Fruit fly (Drosophila melanogaster) whole organism, pupa: ENCODE results near the gene Ulp1.

Source experiments
- CG10348 ChIP-seq: fragments of 200-800 bp; sonication (Bioruptor generic); IDR thresholded peaks from 2 replicates; pipeline ENCODE4 v1.3.6; 2022; ENCODE audit warnings: missing biosample characterization, missing genetic modification characterization
- CG12605 ChIP-seq: fragments of 200-800 bp; sonication (Bioruptor generic); IDR thresholded peaks from 2 replicates; pipeline ENCODE4 v1.3.6; 2022; ENCODE audit warnings: missing biosample characterization, missing genetic modification characterization
- CG13204 ChIP-seq: fragments of 200-800 bp; sonication (Bioruptor generic); optimal IDR thresholded peaks from 2 replicates; lab custom pipeline; 2018; ENCODE audit warnings: missing biosample characterization, mild to moderate bottlenecking, missing genetic modification characterization, moderate library complexity
- CG14655 ChIP-seq: fragments of 200-800 bp; sonication (Bioruptor generic); optimal IDR thresholded peaks from 3 replicates; lab custom pipeline; 2017; ENCODE audit warnings: mild to moderate bottlenecking, missing biosample characterization, missing genetic modification reagents, missing genetic modification characterization
- CG15710 ChIP-seq: fragments of 200-800 bp; sonication (Bioruptor generic); optimal IDR thresholded peaks from 2 replicates; lab custom pipeline; 2018; ENCODE audit warnings: missing biosample characterization, mild to moderate bottlenecking, missing genetic modification characterization, moderate library complexity
- CG17806 ChIP-seq: fragments of 200-800 bp; sonication (Bioruptor generic); optimal IDR thresholded peaks from 2 replicates; lab custom pipeline; 2018; ENCODE audit warnings: missing biosample characterization, mild to moderate bottlenecking, missing genetic modification characterization, moderate library complexity
- CG32121 ChIP-seq: fragments of 200-800 bp; sonication (Bioruptor generic); IDR thresholded peaks from 2 replicates; pipeline ENCODE4 v1.3.6; 2022; ENCODE audit warnings: missing biosample characterization, missing genetic modification characterization
- CG34367 ChIP-seq: fragments of 200-800 bp; sonication (Bioruptor generic); optimal IDR thresholded peaks from 2 replicates; lab custom pipeline; 2018; ENCODE audit warnings: missing biosample characterization, mild to moderate bottlenecking, missing genetic modification characterization
- CG4496 ChIP-seq: fragments of 200-800 bp; sonication (Bioruptor generic); IDR thresholded peaks from 3 replicates; pipeline ENCODE4 v1.3.6; 2022; ENCODE audit warnings: missing biosample characterization, missing genetic modification characterization
- CG8159 ChIP-seq: fragments of 200-800 bp; sonication (Bioruptor generic); optimal IDR thresholded peaks from 3 replicates; lab custom pipeline; 2018; ENCODE audit warnings: missing biosample characterization, mild to moderate bottlenecking, missing genetic modification characterization, moderate library complexity
- CG8301 ChIP-seq: fragments of 200-800 bp; sonication (Bioruptor generic); optimal IDR thresholded peaks from 2 replicates; lab custom pipeline; 2018; ENCODE audit warnings: missing biosample characterization, mild to moderate bottlenecking, missing genetic modification characterization
- CG9948 ChIP-seq: fragments of 200-800 bp; sonication (Bioruptor generic); optimal IDR thresholded peaks from 2 replicates; lab custom pipeline; 2018; ENCODE audit warnings: missing biosample characterization, mild to moderate bottlenecking, missing genetic modification characterization, moderate library complexity
- D1 ChIP-seq: fragments of 200-800 bp; sonication (Bioruptor generic); optimal IDR thresholded peaks from 2 replicates; lab custom pipeline; 2018; ENCODE audit warnings: missing biosample characterization, mild to moderate bottlenecking, missing genetic modification characterization, moderate library complexity
- EcR ChIP-seq: fragments of 200-800 bp; sonication (Bioruptor generic); optimal IDR thresholded peaks from 3 replicates; lab custom pipeline; 2019; ENCODE audit warnings: missing biosample characterization, missing genetic modification characterization, mild to moderate bottlenecking, moderate library complexity, missing genetic modification reagents
- Ets98B ChIP-seq: fragments of 200-800 bp; sonication (Bioruptor generic); IDR thresholded peaks from 2 replicates; pipeline ENCODE4 v1.3.6; 2022; ENCODE audit warnings: missing biosample characterization, missing genetic modification characterization
- Pif1A ChIP-seq: fragments of 200-800 bp; sonication (Bioruptor generic); optimal IDR thresholded peaks from 3 replicates; lab custom pipeline; 2016; ENCODE audit warnings: missing biosample characterization, missing genetic modification characterization
- Pif1B ChIP-seq: fragments of 200-800 bp; sonication (Bioruptor generic); optimal IDR thresholded peaks from 3 replicates; lab custom pipeline; 2016; ENCODE audit warnings: missing biosample characterization, missing genetic modification characterization
- Snoo ChIP-seq: fragments of 200-800 bp; sonication (Bioruptor generic); optimal IDR thresholded peaks from 3 replicates; lab custom pipeline; 2017; ENCODE audit warnings: missing biosample characterization, mild to moderate bottlenecking, missing genetic modification characterization, inconsistent platforms
- fd96Ca ChIP-seq: fragments of 200-800 bp; sonication (Bioruptor generic); IDR thresholded peaks from 3 replicates; pipeline ENCODE4 v1.3.6; 2022; ENCODE audit warnings: missing biosample characterization, missing genetic modification characterization
- gl ChIP-seq: fragments of 200-800 bp; sonication (Bioruptor generic); optimal IDR thresholded peaks from 2 replicates; lab custom pipeline; 2018; ENCODE audit warnings: missing biosample characterization, mild to moderate bottlenecking, missing genetic modification characterization
- rn ChIP-seq: fragments of 200-800 bp; sonication (Bioruptor generic); IDR thresholded peaks from 2 replicates; pipeline ENCODE4 v1.3.6; 2022; ENCODE audit warnings: missing biosample characterization, missing genetic modification characterization

Ulp1 gene

DNA sequence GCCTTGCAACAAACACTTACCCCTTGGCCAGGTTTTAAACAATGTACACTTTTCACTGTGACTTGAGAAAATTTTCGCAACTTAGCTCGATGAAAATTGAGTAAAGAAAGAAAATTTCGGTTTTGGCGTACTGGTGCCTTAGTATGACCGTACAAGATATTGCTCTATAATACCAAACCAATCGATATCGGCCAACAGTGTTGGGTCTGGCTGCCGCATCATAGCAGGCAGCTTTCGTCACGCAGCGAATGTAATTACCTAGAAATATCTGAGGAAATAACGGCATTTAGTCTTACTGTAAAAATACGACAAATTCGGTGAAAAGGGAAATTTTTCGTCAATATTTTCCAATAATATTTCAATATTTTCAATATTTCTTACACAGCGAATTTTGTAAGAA, at the start of gene Ulp1:
Gene Ulp1 (minus strand): TSS at position 174 of the 400 bp plus-strand sequence.
- no peak for TF ChIP-seq CG34367
- 0 out of 3 replicates have a peak, but pooled peaks have one; percentile 11 for TF ChIP-seq CG4496
- peak; percentile 62 for TF ChIP-seq D1 (tag; lab: Kevin White, UChicago)
- TF ChIP-seq, all 21 proteins: peak for 2

DNA sequence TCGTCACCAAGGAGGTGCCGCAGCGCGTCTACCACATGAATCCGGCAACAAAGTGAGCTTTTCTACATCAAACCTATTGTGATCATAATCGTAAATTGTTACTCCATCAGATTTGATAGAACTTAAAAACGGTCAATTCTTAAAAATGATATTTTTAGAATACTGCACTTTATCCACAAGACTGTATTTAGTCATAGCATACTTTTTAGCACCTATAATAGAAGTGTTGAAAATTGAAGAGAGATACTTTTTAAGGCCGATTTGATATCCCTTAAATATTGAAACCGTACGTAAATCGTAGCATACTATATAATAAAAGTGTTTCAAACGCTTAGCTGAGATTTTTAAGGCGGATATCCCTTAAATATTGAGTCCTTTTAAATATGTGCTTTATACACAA, 42.2 kb upstream of the Ulp1 start:
- TF ChIP-seq CG8301 (tag; lab: Kevin White, UChicago) (no peak), fd96Ca (GFP tag; lab: Robert Waterston, UW) (no peak), CG32121 (no peak), CG34367 (no peak), CG10348 (GFP tag; lab: Robert Waterston, UW) (no peak), CG17806 (no peak), EcR (GFP tag; lab: Kevin White, UChicago) (no peak), Pif1A (GFP tag; lab: Kevin White, UChicago) (no peak), CG8159 (no peak), Snoo (tag; lab: Kevin White, UChicago) (no peak), Pif1B (GFP tag; lab: Kevin White, UChicago) (no peak), CG15710 (tag; lab: Kevin White, UChicago) (no peak), CG4496 (no peak), CG13204 (GFP tag; lab: Kevin White, UChicago) (no peak), Ets98B (GFP tag; lab: Robert Waterston, UW) (no peak), gl (tag; lab: Kevin White, UChicago) (no peak), CG14655 (no peak), CG9948 (tag; lab: Kevin White, UChicago) (no peak), D1 (tag; lab: Kevin White, UChicago) (no peak)

dm6 chrX:19249339-19249738, 41.4 kb upstream of the Ulp1 start:
- TF ChIP-seq Ets98B (GFP tag; lab: Robert Waterston, UW) (no peak), CG4496 (no peak), gl (tag; lab: Kevin White, UChicago) (no peak), CG13204 (GFP tag; lab: Kevin White, UChicago) (no peak), CG14655 (no peak)
- TF ChIP-seq, all 21 proteins: peak for 0

DNA sequence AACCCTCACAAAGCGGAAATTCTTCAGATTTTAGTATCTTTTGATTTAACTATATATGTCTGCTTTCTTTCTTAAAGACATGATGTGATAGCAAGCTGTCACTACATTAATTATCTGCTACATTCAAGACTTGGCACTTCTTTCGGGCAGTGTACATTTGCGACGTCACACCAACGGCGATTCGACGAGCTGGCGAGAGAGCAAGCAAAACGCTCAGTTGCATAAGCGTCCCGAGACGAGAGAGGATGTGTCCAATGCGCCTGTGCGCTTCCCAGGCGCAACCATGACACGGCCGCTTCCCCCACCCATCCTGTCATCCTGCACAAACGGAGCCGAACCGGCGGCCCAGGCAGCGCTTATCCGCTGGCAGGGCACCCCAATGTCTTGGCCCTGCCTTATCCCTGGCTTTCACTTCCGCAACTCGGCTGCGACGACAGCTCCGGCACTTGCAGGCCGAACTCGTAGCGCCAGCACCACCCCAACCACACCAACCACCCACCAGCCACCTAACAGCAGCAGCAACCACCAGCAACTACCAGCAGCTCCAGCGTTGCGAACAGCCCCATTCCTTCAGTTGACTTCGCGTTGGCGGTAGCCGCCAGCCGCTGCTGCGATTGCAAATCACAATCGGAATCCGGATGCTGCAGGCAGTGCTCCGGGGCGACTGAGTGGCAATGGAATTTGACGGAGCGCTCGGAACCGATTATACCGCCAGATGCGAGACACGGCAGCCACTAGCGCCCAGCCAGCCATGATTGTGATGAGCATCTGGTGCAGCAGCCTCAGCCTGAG, 40.6 kb upstream of the Ulp1 start, which contains the start of gene Hs3st-B:
Gene Hs3st-B (plus strand): TSS at position 214 of the 792 bp plus-strand sequence.
- no peak for TF ChIP-seq Snoo (tag; lab: Kevin White, UChicago)
- TF ChIP-seq CG4496: peak; percentile 52; the same call in 1 of the 3 replicates
- TF ChIP-seq Ets98B (GFP tag; lab: Robert Waterston, UW): no peak
- TF ChIP-seq CG8159: no peak
- TF ChIP-seq gl (tag; lab: Kevin White, UChicago): no peak
- no peak for TF ChIP-seq CG10348 (GFP tag; lab: Robert Waterston, UW)
- no peak for TF ChIP-seq Pif1A (GFP tag; lab: Kevin White, UChicago)
- no peak for TF ChIP-seq CG17806
- TF ChIP-seq CG13204 (GFP tag; lab: Kevin White, UChicago): peak; percentile 86
- TF ChIP-seq CG9948 (tag; lab: Kevin White, UChicago): no peak
- no peak for TF ChIP-seq CG8301 (tag; lab: Kevin White, UChicago)
- TF ChIP-seq CG15710 (tag; lab: Kevin White, UChicago): no peak
- TF ChIP-seq fd96Ca (GFP tag; lab: Robert Waterston, UW): no peak
- TF ChIP-seq CG32121: no peak
- TF ChIP-seq rn: no peak
- no peak for TF ChIP-seq EcR (GFP tag; lab: Kevin White, UChicago)
- no peak for TF ChIP-seq D1 (tag; lab: Kevin White, UChicago)
- TF ChIP-seq, all 21 proteins: peak for 2

dm6 chrX:19247200-19248052, 39.4 kb upstream of the Ulp1 start, which contains the start of gene CG7992:
TSS of gene CG7992 (minus strand) at chrX:19247250.
- TF ChIP-seq CG8159 (peak; percentile 40), CG4496 (0 out of 3 replicates have a peak, but pooled peaks have one; percentile 39), EcR (GFP tag; lab: Kevin White, UChicago) (no peak), CG14655 (no peak)
- TF ChIP-seq, all 21 proteins: peak for 2

DNA sequence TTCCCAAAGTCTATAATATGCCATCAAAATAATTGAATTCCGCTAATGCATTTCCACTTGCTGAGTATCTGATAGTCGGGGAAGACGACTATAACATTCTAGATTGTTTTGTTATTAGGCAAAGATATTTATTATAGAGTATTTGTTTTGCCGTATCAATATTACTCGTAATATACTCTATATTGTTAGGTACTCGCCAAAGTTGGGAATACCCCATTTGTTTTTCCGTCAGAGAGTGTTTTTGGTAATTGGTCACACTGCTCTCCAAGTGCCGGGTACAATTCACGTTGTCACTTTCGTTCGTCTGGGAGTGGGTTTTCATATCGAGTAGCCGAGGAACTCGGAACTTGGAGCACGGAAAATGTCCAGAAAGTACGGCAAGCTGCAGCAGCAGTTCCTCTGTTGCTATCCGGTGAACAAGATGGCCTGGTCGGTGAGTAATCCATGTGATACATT, 35.4 kb upstream of the Ulp1 start, which contains the start of gene CG7889:
Gene CG7889 (plus strand): TSS at position 253 of the 456 bp plus-strand sequence.
- no peak for TF ChIP-seq CG15710 (tag; lab: Kevin White, UChicago)
- TF ChIP-seq rn: no peak
- no peak for TF ChIP-seq fd96Ca (GFP tag; lab: Robert Waterston, UW)
- no peak for TF ChIP-seq Pif1B (GFP tag; lab: Kevin White, UChicago)
- TF ChIP-seq CG4496: no peak
- no peak for TF ChIP-seq EcR (GFP tag; lab: Kevin White, UChicago)
- TF ChIP-seq CG32121: no peak
- TF ChIP-seq Ets98B (GFP tag; lab: Robert Waterston, UW): no peak
- TF ChIP-seq CG34367: no peak
- no peak for TF ChIP-seq gl (tag; lab: Kevin White, UChicago)
- peak; percentile 31 for TF ChIP-seq Pif1A (GFP tag; lab: Kevin White, UChicago)
- peak; percentile 17; the same call in 1 of the 2 replicates for TF ChIP-seq CG12605 (GFP tag; lab: Robert Waterston, UW)
- peak; percentile 31 for TF ChIP-seq CG8301 (tag; lab: Kevin White, UChicago)
- TF ChIP-seq D1 (tag; lab: Kevin White, UChicago): peak; percentile 8
- no peak for TF ChIP-seq Snoo (tag; lab: Kevin White, UChicago)
- no peak for TF ChIP-seq CG13204 (GFP tag; lab: Kevin White, UChicago)
- TF ChIP-seq CG10348 (GFP tag; lab: Robert Waterston, UW): no peak
- no peak for TF ChIP-seq CG14655
- TF ChIP-seq CG9948 (tag; lab: Kevin White, UChicago): no peak
- peak; percentile 48 for TF ChIP-seq CG8159
- TF ChIP-seq CG17806: no peak
